Worm (Caenorhabditis elegans): ENCODE data around the gene F09E10.1.

The F09E10.1 gene

DNA sequence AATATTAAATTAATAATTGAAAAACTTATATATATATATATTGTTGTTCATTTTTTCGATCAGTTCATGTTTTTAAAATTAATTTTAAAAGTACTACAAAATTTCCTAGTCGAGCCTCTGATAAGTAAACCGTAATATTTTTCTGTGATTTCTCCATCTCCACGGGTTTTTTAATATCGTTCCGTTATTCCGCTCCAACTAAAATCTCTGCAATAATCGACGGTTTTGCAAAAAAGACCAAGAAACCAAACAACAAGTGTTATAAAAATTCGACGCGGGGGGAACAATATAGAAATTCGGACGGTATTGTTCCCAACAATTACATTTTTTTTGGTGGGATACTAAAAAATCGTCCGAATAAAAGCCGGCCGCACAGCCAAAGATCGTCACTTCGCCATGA lies at the start of gene F09E10.1:
TSS of gene F09E10.1 (plus strand) at position 301 of the 400 bp plus-strand sequence.
- TF ChIP-seq hmg-11 (tag; optimal IDR thresholded peaks at IDR 0.05) (no peak), ceh-16 (tag; optimal IDR thresholded peaks at IDR 0.05) (no peak), ceh-28 (tag; optimal IDR thresholded peaks at IDR 0.05) (no peak), egl-27 (tag; optimal IDR thresholded peaks at IDR 0.05) (no peak), eor-1 (tag; optimal IDR thresholded peaks at IDR 0.05) (no peak), nhr-237 (tag; optimal IDR thresholded peaks at IDR 0.05) (no peak), ZK546.5 (tag; optimal IDR thresholded peaks at IDR 0.05) (no peak), mml-1 (tag; optimal IDR thresholded peaks at IDR 0.05) (no peak), pqm-1 (tag; optimal IDR thresholded peaks at IDR 0.05) (no peak), nfya-1 (tag; optimal IDR thresholded peaks at IDR 0.05; ENCODE audit: insufficient read depth) (no peak), ceh-82 (tag; optimal IDR thresholded peaks at IDR 0.05) (no peak), fos-1 (tag; optimal IDR thresholded peaks at IDR 0.05) (no peak), pha-4 (tag; optimal IDR thresholded peaks at IDR 0.05) (no peak), mdl-1 (tag; optimal IDR thresholded peaks at IDR 0.05) (no peak), ztf-11 (tag; optimal IDR thresholded peaks at IDR 0.05) (no peak), snpc-4 (tag; optimal IDR thresholded peaks at IDR 0.05) (no peak), daf-12 (tag; optimal IDR thresholded peaks at IDR 0.05) (no peak), nhr-12 (tag; optimal IDR thresholded peaks at IDR 0.05) (no peak), ztf-4 (tag; optimal IDR thresholded peaks at IDR 0.05) (no peak)

ce11 chrX:1453770-1454169 lies 48.8 kb upstream of the F09E10.1 start, which contains the start of gene cebp-1:
Gene cebp-1, minus strand, starts transcription at chrX:1453868.
- TF ChIP-seq unc-62 (GFP tag; optimal IDR thresholded peaks at IDR 0.05) (no peak), lin-39 (tag; optimal IDR thresholded peaks at IDR 0.05) (peak; percentile 27), pha-4 (tag; optimal IDR thresholded peaks at IDR 0.05) (peak; percentile 56), elt-2 (tag; optimal IDR thresholded peaks at IDR 0.05) (peak; percentile 79), lin-15B (tag; optimal IDR thresholded peaks at IDR 0.05) (no peak), pqm-1 (tag; optimal IDR thresholded peaks at IDR 0.05) (peak; percentile 40), nhr-237 (tag; optimal IDR thresholded peaks at IDR 0.05) (no peak), tbx-2 (tag; optimal IDR thresholded peaks at IDR 0.05) (no peak), lsy-12 (tag; optimal IDR thresholded peaks at IDR 0.05) (no peak), mdl-1 (tag; optimal IDR thresholded peaks at IDR 0.05) (no peak), daf-12 (tag; optimal IDR thresholded peaks at IDR 0.05) (no peak), ztf-11 (tag; optimal IDR thresholded peaks at IDR 0.05) (no peak), eor-1 (tag; optimal IDR thresholded peaks at IDR 0.05) (no peak), nhr-25 (tag; optimal IDR thresholded peaks at IDR 0.05) (peak; percentile 16)

DNA sequence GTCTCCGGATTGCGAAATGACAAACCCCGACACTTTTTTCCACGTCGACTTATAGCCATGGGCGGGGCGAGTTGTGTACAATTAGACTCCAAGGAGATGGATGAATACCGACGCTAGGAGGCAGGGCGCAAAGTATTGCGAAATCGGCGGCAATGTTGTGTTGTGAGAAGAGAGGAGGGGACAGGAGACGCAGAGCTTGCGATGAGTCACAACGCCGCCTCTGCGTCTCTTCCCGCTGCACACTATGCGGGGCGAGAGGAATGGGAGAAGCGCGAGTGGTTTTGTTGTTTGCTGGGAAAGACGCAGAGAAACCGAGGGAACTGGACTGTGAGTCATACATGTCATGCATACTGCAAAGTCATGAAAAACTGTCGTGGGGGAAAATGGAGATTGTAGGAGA lies 48.2 kb upstream of the F09E10.1 start:
- TF ChIP-seq pqm-1 (tag; optimal IDR thresholded peaks at IDR 0.05) = peak; percentile 55
- peak; percentile 93 for TF ChIP-seq nhr-23 (tag; optimal IDR thresholded peaks at IDR 0.05)
- TF ChIP-seq sea-2 (GFP tag; optimal IDR thresholded peaks at IDR 0.05) = peak; percentile 86
- no peak for TF ChIP-seq ztf-4 (tag; optimal IDR thresholded peaks at IDR 0.05)
- no peak for TF ChIP-seq ztf-11 (tag; optimal IDR thresholded peaks at IDR 0.05)
- TF ChIP-seq pha-4 (tag; optimal IDR thresholded peaks at IDR 0.05) = peak; percentile 94
- peak; percentile 83 for TF ChIP-seq skn-1 (tag; optimal IDR thresholded peaks at IDR 0.05)
- peak; percentile 83 for TF ChIP-seq elt-2 (tag; optimal IDR thresholded peaks at IDR 0.05)
- peak; percentile 48 for TF ChIP-seq lin-15B (tag; optimal IDR thresholded peaks at IDR 0.05)
- peak; percentile 25 for TF ChIP-seq nhr-77 (tag; optimal IDR thresholded peaks at IDR 0.05)
- TF ChIP-seq fkh-2 (tag; optimal IDR thresholded peaks at IDR 0.05) = peak; percentile 27
- peak; percentile 98 for TF ChIP-seq nhr-25 (tag; optimal IDR thresholded peaks at IDR 0.05)
- TF ChIP-seq ZK546.5 (tag; optimal IDR thresholded peaks at IDR 0.05) = no peak
- no peak for TF ChIP-seq aly-2 (tag; optimal IDR thresholded peaks at IDR 0.05)
- TF ChIP-seq nhr-76 (tag; optimal IDR thresholded peaks at IDR 0.05) = no peak
- TF ChIP-seq zag-1 (tag; optimal IDR thresholded peaks at IDR 0.05) = no peak
- peak; percentile 74 for TF ChIP-seq nhr-43 (tag; optimal IDR thresholded peaks at IDR 0.05; ENCODE audit: poor library complexity, severe bottlenecking)
- peak; percentile 84 for TF ChIP-seq nhr-11 (tag; optimal IDR thresholded peaks at IDR 0.05)
- TF ChIP-seq tbx-2 (tag; optimal IDR thresholded peaks at IDR 0.05) = peak; percentile 84
- TF ChIP-seq egl-27 (tag; optimal IDR thresholded peaks at IDR 0.05) = peak; percentile 90
- peak; percentile 64 for TF ChIP-seq unc-62 (GFP tag; optimal IDR thresholded peaks at IDR 0.05)
- TF ChIP-seq lin-39 (tag; optimal IDR thresholded peaks at IDR 0.05) = peak; percentile 93
- peak; percentile 79 for TF ChIP-seq snpc-4 (tag; optimal IDR thresholded peaks at IDR 0.05)
- TF ChIP-seq eor-1 (tag; optimal IDR thresholded peaks at IDR 0.05) = no peak
- TF ChIP-seq nhr-237 (tag; optimal IDR thresholded peaks at IDR 0.05) = no peak
- TF ChIP-seq ceh-28 (tag; optimal IDR thresholded peaks at IDR 0.05) = peak; percentile 82
- TF ChIP-seq nhr-28 (tag; optimal IDR thresholded peaks at IDR 0.05) = no peak
- TF ChIP-seq unc-39 (tag; optimal IDR thresholded peaks at IDR 0.05) = peak; percentile 16
- TF ChIP-seq fos-1 (tag; optimal IDR thresholded peaks at IDR 0.05) = peak; percentile 100
- TF ChIP-seq nhr-67 (tag; optimal IDR thresholded peaks at IDR 0.05) = no peak
- TF ChIP-seq R02D3.7 (tag; optimal IDR thresholded peaks at IDR 0.05) = peak; percentile 57
- peak; percentile 17 for TF ChIP-seq egl-5 (tag; optimal IDR thresholded peaks at IDR 0.05)
- TF ChIP-seq lsy-12 (tag; optimal IDR thresholded peaks at IDR 0.05) = peak; percentile 90
- TF ChIP-seq elt-3 (tag; optimal IDR thresholded peaks at IDR 0.05) = peak in 2 of 3 experiments; percentile 44 to 77
- TF ChIP-seq daf-12 (tag; optimal IDR thresholded peaks at IDR 0.05) = no peak
- TF ChIP-seq fkh-10 (GFP tag; optimal IDR thresholded peaks at IDR 0.05) = peak; percentile 44
- peak; percentile 76 for TF ChIP-seq mdl-1 (tag; optimal IDR thresholded peaks at IDR 0.05)
- peak; percentile 81 for TF ChIP-seq ceh-82 (tag; optimal IDR thresholded peaks at IDR 0.05)
- TF ChIP-seq nfya-1 (tag; optimal IDR thresholded peaks at IDR 0.05; ENCODE audit: insufficient read depth) = peak; percentile 88
- peak; percentile 94 for TF ChIP-seq hmg-11 (tag; optimal IDR thresholded peaks at IDR 0.05)
- TF ChIP-seq elt-1 (tag; optimal IDR thresholded peaks at IDR 0.05) = peak; percentile 6
- TF ChIP-seq ceh-16 (tag; optimal IDR thresholded peaks at IDR 0.05) = no peak
- TF ChIP-seq ceh-9 (tag; optimal IDR thresholded peaks at IDR 0.05) = no peak

Measured in whole organism, L3 larva.